Fruit fly (Drosophila melanogaster) whole organism: ENCODE data around the gene LManI.

Experiments
- CG8478 ChIP-seq: fragments of >200 bp; optimal IDR thresholded peaks from 2 replicates; lab custom pipeline; 2018; ENCODE audit warnings: inconsistent platforms
- EcR ChIP-seq, 2 experiments: fragments of >200 bp; optimal IDR thresholded peaks; 2 replicates each; lab custom pipeline; 2017; ENCODE audit warnings: missing biosample characterization in 2 of 2, missing genetic modification characterization in 2 of 2, missing genetic modification reagents in 2 of 2
- psq ChIP-seq: fragments of >200 bp; optimal IDR thresholded peaks from 2 replicates; lab custom pipeline; 2017
- usp ChIP-seq: fragments of >200 bp; optimal IDR thresholded peaks from 2 replicates; lab custom pipeline; 2017; ENCODE audit warnings: missing biosample characterization, missing genetic modification characterization, mixed read lengths

DNA sequence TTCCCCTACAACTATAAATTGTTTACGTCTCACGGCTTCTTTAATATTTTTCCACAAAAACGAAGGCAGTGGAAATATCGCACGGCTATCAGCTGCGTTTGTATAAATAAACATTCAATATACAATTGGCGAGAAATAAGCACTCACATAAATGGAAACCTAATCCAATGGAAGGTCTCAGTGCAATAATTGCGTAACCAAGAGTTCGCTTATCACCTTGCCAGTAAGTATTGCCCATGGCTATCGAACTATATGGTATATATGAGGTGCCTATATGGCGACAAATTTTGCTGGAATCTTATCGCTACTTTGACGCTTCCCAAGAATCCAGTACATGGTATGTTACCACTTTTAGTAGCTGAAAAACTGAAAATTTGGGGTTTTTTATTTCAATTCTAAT is 45.2 kb upstream of the LManI start:
- TF ChIP-seq usp (GFP tag; lab: Kevin White, UChicago): no peak
- TF ChIP-seq CG8478 (lab: Kevin White, UChicago): no peak
- no peak for TF ChIP-seq EcR (GFP tag; optimal IDR thresholded peaks at IDR 0.05; lab: Kevin White, UChicago)
- TF ChIP-seq psq: no peak
